Fruit fly (Drosophila melanogaster) S2 (cell line): ENCODE results near the gene CG9624.

Experiments used
- CG8478 ChIP-seq: fragments of >200 bp; optimal IDR thresholded peaks from 2 replicates; lab custom pipeline; 2018
- CTCF ChIP-seq, 2 experiments: fragments of >200 bp; optimal IDR thresholded peaks; 2 replicates each; lab custom pipeline; 2018

DNA sequence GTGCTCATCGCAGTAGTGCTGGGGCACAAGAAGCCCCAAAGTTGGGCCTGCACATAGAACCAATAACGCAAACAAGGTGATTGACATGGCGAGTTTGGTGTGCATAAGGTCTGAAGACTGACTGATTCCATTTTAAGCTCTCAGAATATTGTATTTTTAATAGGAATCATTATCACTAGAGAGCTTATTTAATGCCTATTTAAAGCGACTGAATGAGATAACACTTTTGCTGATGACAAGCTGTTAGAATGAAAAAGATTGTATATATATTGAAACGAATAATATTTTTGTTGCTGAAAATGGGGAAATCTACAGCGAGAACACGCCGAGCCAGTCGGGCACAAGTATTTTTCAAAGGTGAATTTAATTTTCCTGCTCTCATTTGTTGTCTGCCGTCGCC is 16.4 kb upstream of the CG9624 start, which contains the start of gene CG9616:
- TF ChIP-seq CG8478 (lab: Kevin White, UChicago) = no peak
- TF ChIP-seq CTCF (optimal IDR thresholded peaks at IDR 0.05; lab: Kevin White, UChicago) = no peak
